Fruit fly (Drosophila melanogaster) whole organism, embryonic: ENCODE measurements around the gene Dsor1.
A peak's percentile ranks its signal among the peaks of the same experiment; 100 is the strongest.

Experiments
- Ada2b ChIP-seq: fragments of 200-800 bp; sonication (Bioruptor generic); IDR thresholded peaks from 2 replicates; pipeline ENCODE4 v1.3.6; 2022; ENCODE audit warnings: missing biosample characterization, missing genetic modification characterization
- Atf6 ChIP-seq: fragments of 200-800 bp; sonication (Bioruptor generic); IDR thresholded peaks from 2 replicates; pipeline ENCODE4 v1.3.6; 2022; ENCODE audit warnings: missing biosample characterization, missing genetic modification characterization
- CG10565 ChIP-seq: fragments of 200-800 bp; sonication (Bioruptor generic); optimal IDR thresholded peaks from 3 replicates; lab custom pipeline; 2016; ENCODE audit warnings: missing biosample characterization, mild to moderate bottlenecking, missing genetic modification characterization
- CG12155 ChIP-seq: fragments of 200-800 bp; sonication (Bioruptor generic); optimal IDR thresholded peaks from 3 replicates; lab custom pipeline; 2016; ENCODE audit warnings: missing biosample characterization, missing genetic modification characterization
- CG12659 ChIP-seq: fragments of 200-800 bp; sonication (Bioruptor generic); optimal IDR thresholded peaks from 3 replicates; lab custom pipeline; 2017; ENCODE audit warnings: mild to moderate bottlenecking, missing biosample characterization, missing genetic modification reagents, missing genetic modification characterization
- CG13287 ChIP-seq: fragments of 200-800 bp; sonication (Bioruptor generic); IDR thresholded peaks from 2 replicates; pipeline ENCODE4 v1.3.6; 2022; ENCODE audit warnings: missing biosample characterization, missing genetic modification characterization; ENCODE audit not compliant: partially characterized antibody
- CG14050 ChIP-seq: fragments of 200-800 bp; sonication (Bioruptor generic); IDR thresholded peaks from 3 replicates; pipeline ENCODE4 v1.3.6; 2022; ENCODE audit warnings: missing biosample characterization, missing genetic modification characterization
- CG17359 ChIP-seq: fragments of 200-800 bp; sonication (Bioruptor generic); optimal IDR thresholded peaks from 3 replicates; lab custom pipeline; 2018; ENCODE audit warnings: missing biosample characterization, mild to moderate bottlenecking, missing genetic modification characterization, moderate library complexity
- CG17912 ChIP-seq: fragments of 200-800 bp; sonication (Bioruptor generic); optimal IDR thresholded peaks from 2 replicates; lab custom pipeline; 2018; ENCODE audit warnings: missing biosample characterization, mild to moderate bottlenecking, missing genetic modification characterization
- CG2120 ChIP-seq: fragments of 200-800 bp; sonication (Bioruptor generic); optimal IDR thresholded peaks from 3 replicates; lab custom pipeline; 2016; ENCODE audit warnings: missing biosample characterization, missing genetic modification characterization
- CG2202 ChIP-seq: fragments of 200-800 bp; sonication (Bioruptor generic); optimal IDR thresholded peaks from 2 replicates; lab custom pipeline; 2018; ENCODE audit warnings: missing biosample characterization, mild to moderate bottlenecking, missing genetic modification characterization
- CG3407 ChIP-seq: fragments of 200-800 bp; sonication (Bioruptor generic); optimal IDR thresholded peaks from 2 replicates; lab custom pipeline; 2018; ENCODE audit warnings: missing biosample characterization, mild to moderate bottlenecking, missing genetic modification characterization
- CG34224 ChIP-seq: fragments of 200-800 bp; sonication (Bioruptor generic); IDR thresholded peaks from 3 replicates; pipeline ENCODE4 v1.3.6; 2022; ENCODE audit warnings: missing biosample characterization, missing genetic modification characterization; ENCODE audit not compliant: partially characterized antibody
- CG34376 ChIP-seq: fragments of 200-800 bp; sonication (Bioruptor generic); optimal IDR thresholded peaks from 2 replicates; lab custom pipeline; 2018; ENCODE audit warnings: missing biosample characterization, mild to moderate bottlenecking, missing genetic modification characterization
- CG34422 ChIP-seq: fragments of 200-800 bp; sonication (Bioruptor generic); IDR thresholded peaks from 3 replicates; pipeline ENCODE4 v1.3.6; 2022; ENCODE audit warnings: missing biosample characterization, missing genetic modification characterization
- CG5180 ChIP-seq: fragments of 200-800 bp; sonication (Bioruptor generic); optimal IDR thresholded peaks from 3 replicates; lab custom pipeline; 2017; ENCODE audit warnings: missing biosample characterization, missing genetic modification characterization, mild to moderate bottlenecking, moderate library complexity, missing genetic modification reagents
- CG8281 ChIP-seq: fragments of 200-800 bp; sonication (Bioruptor generic); optimal IDR thresholded peaks from 2 replicates; lab custom pipeline; 2018; ENCODE audit warnings: missing biosample characterization, mild to moderate bottlenecking, missing genetic modification characterization, moderate library complexity
- CG8359 ChIP-seq: fragments of 200-800 bp; sonication (Bioruptor generic); optimal IDR thresholded peaks from 2 replicates; lab custom pipeline; 2017; ENCODE audit warnings: missing biosample characterization, mild to moderate bottlenecking, missing genetic modification characterization, borderline replicate concordance
- CG8765 ChIP-seq: fragments of 200-800 bp; sonication (Bioruptor generic); IDR thresholded peaks from 2 replicates; pipeline ENCODE4 v1.3.6; 2022; ENCODE audit warnings: missing biosample characterization, missing genetic modification characterization
- CG9215 ChIP-seq: fragments of 200-800 bp; sonication (Bioruptor generic); IDR thresholded peaks from 2 replicates; pipeline ENCODE4 v1.3.6; 2022; ENCODE audit warnings: missing biosample characterization, missing genetic modification characterization
- CrebB ChIP-seq: fragments of 200-800 bp; sonication (Bioruptor generic); optimal IDR thresholded peaks from 3 replicates; lab custom pipeline; 2018; ENCODE audit warnings: missing biosample characterization, mild to moderate bottlenecking, missing genetic modification characterization
- Dp ChIP-seq: fragments of 200-800 bp; sonication (Bioruptor generic); optimal IDR thresholded peaks from 2 replicates; lab custom pipeline; 2018; ENCODE audit warnings: missing biosample characterization, mild to moderate bottlenecking, missing genetic modification characterization, moderate library complexity
- Hey ChIP-seq: fragments of 200-800 bp; sonication (Bioruptor generic); optimal IDR thresholded peaks from 3 replicates; lab custom pipeline; 2018; ENCODE audit warnings: missing biosample characterization, mild to moderate bottlenecking, missing genetic modification characterization
- Jarid2 ChIP-seq: fragments of 200-800 bp; sonication (Bioruptor generic); optimal IDR thresholded peaks from 3 replicates; lab custom pipeline; 2017; ENCODE audit warnings: mild to moderate bottlenecking, missing biosample characterization, missing genetic modification reagents, missing genetic modification characterization
- Lhr ChIP-seq: fragments of 200-800 bp; sonication (Bioruptor generic); optimal IDR thresholded peaks from 3 replicates; lab custom pipeline; 2017; ENCODE audit warnings: mild to moderate bottlenecking, missing biosample characterization, missing genetic modification reagents, missing genetic modification characterization
- Neu2 ChIP-seq: fragments of 200-800 bp; sonication (Bioruptor generic); optimal IDR thresholded peaks from 3 replicates; lab custom pipeline; 2016; ENCODE audit warnings: missing biosample characterization, missing genetic modification characterization, borderline replicate concordance
- Nf-YC ChIP-seq: fragments of 200-800 bp; optimal IDR thresholded peaks from 3 replicates; lab custom pipeline; 2019; ENCODE audit warnings: missing biosample characterization, mild to moderate bottlenecking, missing genetic modification characterization, moderate library complexity
- Ptx1 ChIP-seq: fragments of 200-800 bp; sonication (Bioruptor generic); IDR thresholded peaks from 2 replicates; pipeline ENCODE4 v1.3.6; 2022; ENCODE audit warnings: missing biosample characterization, missing genetic modification characterization
- Rx ChIP-seq: fragments of 200-800 bp; sonication (Bioruptor generic); IDR thresholded peaks from 2 replicates; pipeline ENCODE4 v1.3.6; 2022; ENCODE audit warnings: missing biosample characterization, missing genetic modification characterization
- Scr ChIP-seq: fragments of 200-800 bp; sonication (Bioruptor generic); IDR thresholded peaks from 2 replicates; pipeline ENCODE4 v1.3.6; 2022; ENCODE audit warnings: missing biosample characterization, missing genetic modification characterization; ENCODE audit not compliant: partially characterized antibody
- Six4 ChIP-seq: fragments of 200-800 bp; sonication (Bioruptor generic); optimal IDR thresholded peaks from 2 replicates; lab custom pipeline; 2016; ENCODE audit warnings: missing biosample characterization, missing genetic modification characterization
- bcd ChIP-seq: fragments of 200-800 bp; sonication (Bioruptor generic); optimal IDR thresholded peaks from 2 replicates; lab custom pipeline; 2017; ENCODE audit warnings: missing biosample characterization, mild to moderate bottlenecking, missing genetic modification characterization
- chn ChIP-seq: fragments of 200-800 bp; sonication (Bioruptor generic); optimal IDR thresholded peaks from 2 replicates; lab custom pipeline; 2016; ENCODE audit warnings: missing biosample characterization, missing genetic modification characterization
- ci ChIP-seq: fragments of 200-800 bp; sonication (Bioruptor generic); IDR thresholded peaks from 3 replicates; pipeline ENCODE4 v1.3.6; 2022; ENCODE audit warnings: missing biosample characterization, missing genetic modification characterization
- croc ChIP-seq: fragments of 200-800 bp; sonication (Bioruptor generic); conservative IDR thresholded peaks from 3 replicates; pipeline ENCODE4 v1.3.6; 2022; ENCODE audit warnings: missing biosample characterization, missing genetic modification characterization
- crp ChIP-seq, 2 experiments: fragments of 200-800 bp; sonication (Bioruptor generic); optimal IDR thresholded peaks; 2 replicates in 1 of 2; 3 replicates in 1 of 2; lab custom pipeline; 2017; ENCODE audit warnings: missing biosample characterization in 2 of 2, missing genetic modification characterization in 2 of 2, mild to moderate bottlenecking in 1 of 2, moderate library complexity in 1 of 2
- eyg ChIP-seq: fragments of 200-800 bp; sonication (Bioruptor generic); optimal IDR thresholded peaks from 3 replicates; lab custom pipeline; 2016; ENCODE audit warnings: missing biosample characterization, missing genetic modification characterization
- gsb-n ChIP-seq: fragments of 200-800 bp; sonication (Bioruptor generic); optimal IDR thresholded peaks from 3 replicates; lab custom pipeline; 2018; ENCODE audit warnings: missing biosample characterization, mild to moderate bottlenecking, missing genetic modification characterization
- h ChIP-seq: fragments of >200 bp; optimal IDR thresholded peaks from 2 replicates; lab custom pipeline; 2017
- ind ChIP-seq: fragments of 200-800 bp; sonication (Bioruptor generic); optimal IDR thresholded peaks from 3 replicates; lab custom pipeline; 2016; ENCODE audit warnings: missing biosample characterization, missing genetic modification characterization
- ken ChIP-seq: fragments of 200-800 bp; sonication (Bioruptor generic); IDR thresholded peaks from 3 replicates; pipeline ENCODE4 v1.3.6; 2022; ENCODE audit warnings: missing biosample characterization, missing genetic modification characterization
- lola ChIP-seq, 3 experiments: fragments of >200 bp in 2 of 3; fragments of 200-800 bp in 1 of 3; sonication (Bioruptor generic) in 1 of 3; optimal IDR thresholded peaks; 2 replicates each; lab custom pipeline; 2017 to 2019; ENCODE audit warnings: missing biosample characterization in 3 of 3, missing genetic modification characterization in 3 of 3, mild to moderate bottlenecking in 1 of 3, moderate library complexity in 1 of 3
- sens-2 ChIP-seq: fragments of 200-800 bp; sonication (Bioruptor generic); IDR thresholded peaks from 2 replicates; pipeline ENCODE4 v1.3.6; 2022; ENCODE audit warnings: missing biosample characterization, missing genetic modification characterization
- sna ChIP-seq: fragments of 200-800 bp; sonication (Bioruptor generic); IDR thresholded peaks from 2 replicates; pipeline ENCODE4 v1.3.6; 2022; ENCODE audit warnings: missing biosample characterization, missing genetic modification characterization; ENCODE audit not compliant: partially characterized antibody
- tap ChIP-seq: fragments of 200-800 bp; optimal IDR thresholded peaks from 3 replicates; lab custom pipeline; 2019; ENCODE audit warnings: missing biosample characterization, mild to moderate bottlenecking, missing genetic modification characterization, moderate library complexity
- tll ChIP-seq, 2 experiments: fragments of 200-800 bp in 1 of 2; fragments of >200 bp in 1 of 2; sonication (Bioruptor generic) in 1 of 2; optimal IDR thresholded peaks; 2 replicates each; lab custom pipeline; 2017 to 2019; ENCODE audit warnings: missing biosample characterization in 2 of 2, missing genetic modification characterization in 2 of 2, mild to moderate bottlenecking in 1 of 2, moderate library complexity in 1 of 2
- tna ChIP-seq: fragments of 200-800 bp; sonication (Bioruptor generic); IDR thresholded peaks from 2 replicates; pipeline ENCODE4 v1.3.6; 2022; ENCODE audit warnings: missing biosample characterization, missing genetic modification characterization; ENCODE audit not compliant: partially characterized antibody
- tx ChIP-seq: fragments of 200-800 bp; sonication (Bioruptor generic); optimal IDR thresholded peaks from 2 replicates; lab custom pipeline; 2016; ENCODE audit warnings: missing biosample characterization, missing genetic modification characterization
- zfh2 ChIP-seq: fragments of 200-800 bp; sonication (Bioruptor generic); optimal IDR thresholded peaks from 2 replicates; lab custom pipeline; 2016; ENCODE audit warnings: missing biosample characterization, missing genetic modification characterization

Dsor1 gene

dm6 chrX:9243417-9243884 lies 3.7 kb upstream of the Dsor1 start, which contains the start of the genes mxc and Larp7 (continued):
- peak in 1 of 2 experiments; percentile 57 for TF ChIP-seq crp (GFP tag; optimal IDR thresholded peaks at IDR 0.05; lab: Kevin White, UChicago)
- TF ChIP-seq CG34224: peak; percentile 83
- TF ChIP-seq sens-2 (GFP tag; lab: Robert Waterston, UW): no peak
- peak; percentile 68 for TF ChIP-seq Dp (GFP tag; lab: Kevin White, UChicago)
- TF ChIP-seq zfh2 (GFP tag; lab: Kevin White, UChicago): peak; percentile 77
- TF ChIP-seq CG3407: no peak
- no peak for TF ChIP-seq CG8281 (tag; lab: Kevin White, UChicago)
- TF ChIP-seq Rx (GFP tag; lab: Robert Waterston, UW): no peak
- TF ChIP-seq Lhr (GFP tag; lab: Kevin White, UChicago): peak; percentile 25
- peak; percentile 86 for TF ChIP-seq sna (GFP tag; lab: Robert Waterston, UW)
- TF ChIP-seq lola (GFP tag; optimal IDR thresholded peaks at IDR 0.05; lab: Kevin White, UChicago): peak in 1 of 3 experiments; percentile 53
- peak; percentile 39 for TF ChIP-seq eyg (GFP tag; lab: Kevin White, UChicago)
- TF ChIP-seq gsb-n (tag; lab: Kevin White, UChicago): no peak
- TF ChIP-seq CG8765: no peak
- TF ChIP-seq CG2120 (GFP tag; lab: Kevin White, UChicago): peak; percentile 82
- peak; percentile 74 for TF ChIP-seq CG9215 (GFP tag; lab: Robert Waterston, UW)
- TF ChIP-seq ken (GFP tag; lab: Robert Waterston, UW): no peak
- no peak for TF ChIP-seq CrebB (tag; lab: Kevin White, UChicago)
- peak; percentile 24; the same call in 1 of the 3 replicates for TF ChIP-seq CG14050 (GFP tag; lab: Robert Waterston, UW)
- peak; percentile 93 for TF ChIP-seq Scr
- no peak for TF ChIP-seq Ada2b
- TF ChIP-seq tap (tag; lab: Kevin White, UChicago): no peak
- TF ChIP-seq tll (GFP tag; optimal IDR thresholded peaks at IDR 0.05; lab: Kevin White, UChicago): peak in 1 of 2 experiments; percentile 85
- TF ChIP-seq CG17912 (GFP tag; lab: Kevin White, UChicago): peak; percentile 4
- TF ChIP-seq CG12155 (GFP tag; lab: Kevin White, UChicago): peak; percentile 65
- no peak for TF ChIP-seq CG5180 (GFP tag; lab: Kevin White, UChicago)
- TF ChIP-seq Jarid2: no peak
- peak; percentile 62; the same call in 1 of the 2 replicates for TF ChIP-seq tna (GFP tag; lab: Robert Waterston, UW)
- peak; percentile 54 for TF ChIP-seq tx (GFP tag; lab: Kevin White, UChicago)
- peak; percentile 49 for TF ChIP-seq bcd (GFP tag; lab: Kevin White, UChicago)
- TF ChIP-seq CG34376 (GFP tag; lab: Kevin White, UChicago): peak; percentile 38
- no peak for TF ChIP-seq CG34422
- TF ChIP-seq Neu2 (GFP tag; lab: Kevin White, UChicago): no peak
- TF ChIP-seq CG8359: no peak
- TF ChIP-seq CG10565: no peak
- no peak for TF ChIP-seq h (lab: Kevin White, UChicago)
- TF ChIP-seq Ptx1: peak; percentile 55; the same call in 1 of the 2 replicates
- peak; percentile 85 for TF ChIP-seq CG13287
- no peak for TF ChIP-seq Hey
- no peak; the same call in 2 of the 3 replicates for TF ChIP-seq croc (GFP tag; lab: Robert Waterston, UW)
- peak; percentile 49 for TF ChIP-seq chn
- peak; percentile 40; the same call in 1 of the 2 replicates for TF ChIP-seq Atf6 (GFP tag; lab: Robert Waterston, UW)
- no peak for TF ChIP-seq CG17359 (tag; lab: Kevin White, UChicago)
- TF ChIP-seq Nf-YC (tag; lab: Kevin White, UChicago): no peak
- TF ChIP-seq ci (GFP tag; lab: Robert Waterston, UW): 0 out of 3 replicates have a peak, but pooled peaks have one; percentile 51
- peak; percentile 69 for TF ChIP-seq ind
- TF ChIP-seq CG12659 (GFP tag; lab: Kevin White, UChicago): peak; percentile 69
- peak; percentile 42 for TF ChIP-seq Six4 (GFP tag; lab: Kevin White, UChicago)
- TF ChIP-seq CG2202: no peak
